Fruit fly (Drosophila melanogaster) S2 (cell line): ENCODE measurements around the gene brv3.
A peak's percentile ranks its signal among the peaks of the same experiment; 100 is the strongest.
"Not testable (repeated sequence)": the region's sequence is repeated elsewhere in the genome, so short reads cannot be mapped to it uniquely, and the experiment has no call there.

Experiments used
- CG8478 ChIP-seq: fragments of >200 bp; optimal IDR thresholded peaks from 2 replicates; lab custom pipeline; 2018
- CTCF ChIP-seq, 2 experiments: fragments of >200 bp; optimal IDR thresholded peaks; 2 replicates each; lab custom pipeline; 2018

The brv3 gene

DNA sequence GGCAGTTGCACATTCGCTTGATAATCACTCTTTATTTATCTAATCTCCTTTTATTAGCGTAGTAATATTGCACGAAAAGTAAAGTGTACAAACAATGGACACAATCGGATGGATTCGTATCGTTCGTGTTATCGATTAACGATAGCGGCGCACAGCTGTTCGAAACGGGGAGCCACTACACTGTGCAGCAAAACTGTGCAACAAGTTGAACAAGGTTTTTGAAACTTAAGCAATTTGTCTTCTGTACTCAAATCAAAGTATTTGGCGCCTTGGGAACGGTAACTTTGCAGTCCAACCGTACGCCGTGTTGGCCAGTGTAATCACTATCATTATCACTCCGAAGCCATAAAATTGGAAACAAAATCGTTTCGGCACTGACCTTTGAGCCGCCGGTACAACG, 4.7 kb downstream of the brv3 start, which contains the start of the genes Tsp3A and Seipin:
Gene Tsp3A (minus strand): TSS at position 88 of the 400 bp plus-strand sequence.
Gene Seipin (plus strand): TSS at position 149 of the 400 bp plus-strand sequence.
- TF ChIP-seq CTCF (optimal IDR thresholded peaks at IDR 0.05; lab: Kevin White, UChicago), result no peak
- no peak for TF ChIP-seq CG8478 (lab: Kevin White, UChicago)

DNA sequence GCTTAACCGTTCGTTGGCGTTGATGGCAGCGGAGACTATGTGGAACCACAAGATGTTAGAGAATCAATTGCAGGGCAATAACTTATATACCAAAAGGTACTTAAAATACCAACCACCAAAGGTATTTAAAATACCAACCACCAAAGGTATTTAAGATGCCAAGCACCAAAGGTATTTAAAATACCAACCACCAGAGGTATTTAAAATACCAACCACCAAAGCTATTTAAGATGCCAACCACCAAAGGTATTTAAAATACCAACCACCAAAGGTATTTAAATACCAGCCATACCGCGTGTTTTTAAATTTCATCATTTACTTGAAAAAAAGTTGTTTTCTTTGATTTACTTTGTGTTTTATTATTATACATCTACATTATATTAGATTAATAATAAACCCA, 7.0 kb downstream of the brv3 start:
- TF ChIP-seq CTCF (optimal IDR thresholded peaks at IDR 0.05; lab: Kevin White, UChicago), result no peak
- TF ChIP-seq CG8478 (lab: Kevin White, UChicago), result no peak

- TF ChIP-seq CTCF (optimal IDR thresholded peaks at IDR 0.05; lab: Kevin White, UChicago); CG8478 (lab: Kevin White, UChicago): not testable (repeated sequence)
These were observed 14.1 kb downstream of the brv3 start, which contains the start of gene eIF3g1 for dm6 chrX:2610236-2610635. eIF3g1 (minus strand) TSS chrX:2610336.

DNA sequence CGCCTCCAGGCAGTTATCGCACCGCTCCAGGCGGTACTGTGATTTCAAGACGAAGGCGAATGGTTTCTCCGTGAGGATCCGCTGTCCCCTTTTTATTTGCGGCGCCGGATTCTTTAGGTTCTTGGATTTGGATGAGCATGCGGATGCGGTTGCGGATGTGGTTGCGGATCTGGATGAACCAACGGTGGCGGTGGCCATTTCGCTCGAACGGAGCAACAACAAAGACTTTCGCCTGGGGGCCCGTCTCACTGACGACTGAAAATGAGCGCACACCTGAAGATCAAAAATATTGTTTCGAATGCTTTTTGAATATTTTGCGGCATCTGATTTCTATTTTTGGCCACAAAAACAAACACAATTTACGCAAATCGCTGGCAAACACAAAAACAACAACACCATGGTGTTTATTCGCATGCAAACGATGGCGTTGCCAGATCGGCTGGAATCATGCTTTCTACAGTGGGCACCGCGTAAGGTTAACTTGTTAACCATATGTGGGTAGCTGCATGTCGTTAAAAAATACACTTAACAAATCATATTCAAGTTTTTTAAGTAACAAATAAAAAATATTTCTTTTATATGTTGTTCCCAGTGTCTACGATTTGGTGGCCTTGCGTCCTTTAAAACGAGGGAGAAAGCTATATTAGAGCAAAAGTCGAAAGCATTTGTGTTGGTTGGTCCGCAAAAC, 15.8 kb downstream of the brv3 start, which contains the start of gene Smyd3:
Gene Smyd3 (minus strand): TSS at position 407 of the 688 bp plus-strand sequence.
- TF ChIP-seq CTCF (optimal IDR thresholded peaks at IDR 0.05; lab: Kevin White, UChicago) (no peak), CG8478 (lab: Kevin White, UChicago) (no peak)

DNA sequence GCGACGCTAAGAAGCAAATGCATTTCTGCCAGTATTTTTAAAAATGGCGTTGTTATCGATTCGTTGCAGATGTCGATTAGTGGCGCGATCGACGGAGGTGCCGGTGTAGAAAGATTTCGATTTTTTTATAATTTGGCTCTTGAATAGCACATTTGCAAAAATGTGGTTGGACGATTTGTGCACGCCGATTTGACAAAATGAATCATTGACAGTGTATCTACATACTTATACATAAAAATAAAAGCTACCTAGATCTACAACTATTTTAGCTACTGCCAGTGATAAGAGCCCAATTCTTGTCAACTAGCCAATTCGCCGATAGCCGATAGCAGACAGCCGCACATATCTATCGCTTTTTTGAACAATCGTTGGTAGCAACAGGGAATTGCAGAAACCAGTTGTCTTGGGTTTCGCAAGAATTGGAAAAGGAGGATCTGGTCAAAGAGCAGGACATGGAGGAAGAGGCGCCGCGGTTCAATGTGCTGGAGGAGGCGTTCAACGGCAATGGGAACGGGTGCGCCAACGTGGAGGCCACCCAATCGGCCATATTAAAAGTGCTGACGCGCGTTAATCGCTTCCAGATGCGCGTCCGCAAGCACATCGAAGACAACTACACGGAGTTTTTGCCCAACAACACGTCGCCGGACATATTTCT, 20.4 kb downstream of the brv3 start, which contains the start of the genes Klp3A and Zw10:
Gene Klp3A (minus strand): TSS at position 202 of the 655 bp plus-strand sequence.
Gene Zw10 (plus strand): TSS at position 347 of the 655 bp plus-strand sequence.
- TF ChIP-seq CG8478 (lab: Kevin White, UChicago) (no peak), CTCF (optimal IDR thresholded peaks at IDR 0.05; lab: Kevin White, UChicago) (no peak)

- no peak for TF ChIP-seq CG8478 (lab: Kevin White, UChicago)
- TF ChIP-seq CTCF (optimal IDR thresholded peaks at IDR 0.05; lab: Kevin White, UChicago), result no peak
These were observed 30.6 kb downstream of the brv3 start for dm6 chrX:2593753-2594096.

- TF ChIP-seq CG8478 (lab: Kevin White, UChicago), result no peak
- no peak for TF ChIP-seq CTCF (optimal IDR thresholded peaks at IDR 0.05; lab: Kevin White, UChicago)
These were observed 31.2 kb downstream of the brv3 start for dm6 chrX:2593094-2593752.

dm6 chrX:2592243-2592642, 32.1 kb downstream of the brv3 start:
- TF ChIP-seq CG8478 (lab: Kevin White, UChicago) (no peak), CTCF (optimal IDR thresholded peaks at IDR 0.05; lab: Kevin White, UChicago) (no peak)

DNA sequence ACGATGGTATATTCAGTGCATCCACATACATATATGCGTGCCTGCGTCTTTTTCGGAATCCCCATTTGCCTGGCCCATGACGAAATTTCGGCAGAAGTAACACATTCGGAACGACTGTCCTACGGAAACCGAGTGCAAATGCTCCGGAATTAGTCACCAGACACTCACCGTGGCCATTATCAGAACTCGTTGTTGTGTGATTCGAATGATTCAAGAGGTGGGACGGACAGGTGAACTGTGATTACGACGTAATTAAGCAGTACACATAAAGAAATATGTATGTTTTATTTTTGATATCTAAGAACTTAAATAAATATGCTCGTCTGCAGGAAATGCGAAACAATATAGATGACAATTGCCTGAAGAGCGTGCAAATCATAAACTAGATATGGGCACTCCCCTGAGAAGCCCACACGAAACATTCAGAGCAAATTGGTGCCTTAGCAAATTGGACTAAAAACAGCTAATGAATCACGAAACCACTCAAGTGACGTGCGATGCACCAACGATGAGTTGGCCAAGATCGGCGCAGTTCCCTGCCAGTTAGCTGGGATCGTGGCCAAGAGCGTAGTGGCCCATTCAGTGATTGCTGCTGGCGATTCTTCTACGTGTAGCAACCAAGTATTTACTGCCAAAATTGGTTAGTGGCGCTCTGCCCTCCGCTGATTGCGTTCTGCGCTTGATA, 32.9 kb downstream of the brv3 start:
- TF ChIP-seq CG8478 (lab: Kevin White, UChicago) (no peak), CTCF (optimal IDR thresholded peaks at IDR 0.05; lab: Kevin White, UChicago) (no peak)

dm6 chrX:2590607-2591006, 33.8 kb downstream of the brv3 start:
- TF ChIP-seq CG8478 (lab: Kevin White, UChicago) (no peak), CTCF (optimal IDR thresholded peaks at IDR 0.05; lab: Kevin White, UChicago) (no peak)

DNA sequence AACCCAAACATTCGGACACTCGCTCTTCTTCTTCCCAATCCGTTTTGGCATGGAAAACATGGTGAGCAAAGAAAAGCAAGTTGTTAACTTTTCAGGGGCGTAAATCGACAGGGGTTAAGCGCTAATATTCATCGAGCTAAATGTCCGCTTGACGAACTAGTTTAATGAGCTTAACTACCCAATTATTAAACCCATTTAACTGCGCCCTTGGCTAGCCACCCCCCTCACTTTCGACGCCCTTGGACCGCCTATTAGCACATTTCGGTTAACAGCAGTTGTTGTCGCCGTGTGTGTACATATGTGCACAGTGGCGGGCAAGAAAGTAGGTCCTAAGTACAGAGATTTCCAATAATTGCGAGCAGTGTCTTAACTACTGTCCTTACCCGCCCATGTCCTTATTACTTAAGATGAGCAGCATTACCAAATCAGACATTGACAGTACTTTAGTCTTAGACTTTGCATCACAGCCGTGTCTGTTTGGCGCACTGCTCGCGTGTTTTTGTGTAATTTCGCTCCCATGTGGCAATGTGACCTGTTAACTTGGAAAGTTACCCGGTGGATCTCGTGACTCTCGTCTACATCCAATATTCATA, 34.8 kb downstream of the brv3 start:
- TF ChIP-seq CG8478 (lab: Kevin White, UChicago), result no peak
- no peak for TF ChIP-seq CTCF (optimal IDR thresholded peaks at IDR 0.05; lab: Kevin White, UChicago)

dm6 chrX:2588415-2589411, 35.7 kb downstream of the brv3 start, which contains the start of gene egh:
egh (plus strand) TSS chrX:2588503.
- peak in 1 of 2 experiments; percentile 11 for TF ChIP-seq CTCF (optimal IDR thresholded peaks at IDR 0.05; lab: Kevin White, UChicago)
- no peak for TF ChIP-seq CG8478 (lab: Kevin White, UChicago)

- TF ChIP-seq CTCF (optimal IDR thresholded peaks at IDR 0.05; lab: Kevin White, UChicago) (peak in 1 of 2 experiments; percentile 19), CG8478 (lab: Kevin White, UChicago) (no peak)
These were observed 38.7 kb downstream of the brv3 start, which contains the start of gene wds for dm6 chrX:2585716-2586082. wds (plus strand) TSS chrX:2585980.
